Fruit fly (Drosophila melanogaster) whole organism, prepupa: ENCODE data around the gene CG5953.

Experiments
- CG10631 ChIP-seq: fragments of 200-800 bp; sonication (Bioruptor generic); optimal IDR thresholded peaks from 2 replicates; lab custom pipeline; 2016; ENCODE audit warnings: missing biosample characterization, missing genetic modification characterization
- CG10669 ChIP-seq: fragments of 200-800 bp; sonication (Bioruptor generic); optimal IDR thresholded peaks from 3 replicates; lab custom pipeline; 2018; ENCODE audit warnings: missing biosample characterization, mild to moderate bottlenecking, missing genetic modification characterization, moderate library complexity
- CG15336 ChIP-seq: fragments of 200-800 bp; sonication (Bioruptor generic); IDR thresholded peaks from 2 replicates; pipeline ENCODE4 v1.3.6; 2022; ENCODE audit warnings: missing biosample characterization, missing genetic modification characterization
- CG3032 ChIP-seq: fragments of 200-800 bp; optimal IDR thresholded peaks from 2 replicates; lab custom pipeline; 2019; ENCODE audit warnings: missing biosample characterization, mild to moderate bottlenecking, missing genetic modification characterization, moderate library complexity
- CG31627 ChIP-seq: fragments of 200-800 bp; sonication (Bioruptor generic); optimal IDR thresholded peaks from 3 replicates; lab custom pipeline; 2016; ENCODE audit warnings: missing biosample characterization, missing genetic modification characterization
- CG32006 ChIP-seq: fragments of 200-800 bp; sonication (Bioruptor generic); optimal IDR thresholded peaks from 3 replicates; lab custom pipeline; 2017; ENCODE audit warnings: missing biosample characterization, mild to moderate bottlenecking, missing genetic modification characterization
- CG34406 ChIP-seq: fragments of 200-800 bp; sonication (Bioruptor generic); optimal IDR thresholded peaks from 3 replicates; lab custom pipeline; 2016; ENCODE audit warnings: missing biosample characterization, missing genetic modification characterization
- CG3919 ChIP-seq: fragments of 200-800 bp; sonication (Bioruptor generic); optimal IDR thresholded peaks from 3 replicates; lab custom pipeline; 2016; ENCODE audit warnings: missing biosample characterization, missing genetic modification characterization
- CG6163 ChIP-seq: fragments of 200-800 bp; sonication (Bioruptor generic); IDR thresholded peaks from 3 replicates; pipeline ENCODE4 v1.3.6; 2022; ENCODE audit warnings: missing biosample characterization, missing genetic modification characterization
- CG6276 ChIP-seq: fragments of 200-800 bp; sonication (Bioruptor generic); optimal IDR thresholded peaks from 2 replicates; lab custom pipeline; 2017; ENCODE audit warnings: missing biosample characterization, mild to moderate bottlenecking, missing genetic modification characterization
- CG6854 ChIP-seq: fragments of 200-800 bp; sonication (Bioruptor generic); optimal IDR thresholded peaks from 2 replicates; lab custom pipeline; 2017; ENCODE audit warnings: missing biosample characterization, mild to moderate bottlenecking, missing genetic modification characterization
- CG7368 ChIP-seq: fragments of 200-800 bp; sonication (Bioruptor generic); optimal IDR thresholded peaks from 3 replicates; lab custom pipeline; 2016; ENCODE audit warnings: missing biosample characterization, missing genetic modification characterization
- CG8119 ChIP-seq: fragments of 200-800 bp; sonication (Bioruptor generic); IDR thresholded peaks from 3 replicates; pipeline ENCODE4 v1.3.6; 2022; ENCODE audit warnings: missing biosample characterization, missing genetic modification characterization
- CG8319 ChIP-seq: fragments of 200-800 bp; sonication (Bioruptor generic); optimal IDR thresholded peaks from 3 replicates; lab custom pipeline; 2016; ENCODE audit warnings: missing biosample characterization, missing genetic modification characterization
- CG9139 ChIP-seq: fragments of 200-800 bp; sonication (Bioruptor generic); optimal IDR thresholded peaks from 3 replicates; lab custom pipeline; 2017; ENCODE audit warnings: missing biosample characterization, mild to moderate bottlenecking, missing genetic modification characterization
- Eip78C ChIP-seq: fragments of 200-800 bp; sonication (Bioruptor generic); peaks from one replicate; lab custom pipeline; 2016; ENCODE audit warnings: missing biosample characterization, missing genetic modification characterization
- Ets21C ChIP-seq: fragments of 200-800 bp; sonication (Bioruptor generic); optimal IDR thresholded peaks from 3 replicates; lab custom pipeline; 2016; ENCODE audit warnings: missing biosample characterization, missing genetic modification characterization
- Hr38 ChIP-seq: sonication (Bioruptor generic); optimal IDR thresholded peaks from 2 replicates; lab custom pipeline; 2016; ENCODE audit warnings: missing biosample characterization, missing genetic modification characterization
- Hr39 ChIP-seq: fragments of 200-800 bp; sonication (Bioruptor generic); optimal IDR thresholded peaks from 2 replicates; lab custom pipeline; 2016; ENCODE audit warnings: missing biosample characterization, missing genetic modification characterization
- Hr4 ChIP-seq: fragments of 200-800 bp; sonication (Bioruptor generic); optimal IDR thresholded peaks from 3 replicates; lab custom pipeline; 2016; ENCODE audit warnings: missing biosample characterization, missing genetic modification characterization
- Lpt ChIP-seq: fragments of 200-800 bp; sonication (Bioruptor generic); optimal IDR thresholded peaks from 3 replicates; lab custom pipeline; 2016; ENCODE audit warnings: missing biosample characterization, missing genetic modification characterization
- Met ChIP-seq: fragments of 200-800 bp; sonication (Bioruptor generic); optimal IDR thresholded peaks from 3 replicates; lab custom pipeline; 2016; ENCODE audit warnings: missing biosample characterization, missing genetic modification characterization
- Smox ChIP-seq: fragments of 200-800 bp; sonication (Bioruptor generic); optimal IDR thresholded peaks from 3 replicates; lab custom pipeline; 2016; ENCODE audit warnings: missing biosample characterization, missing genetic modification characterization
- Sox102F ChIP-seq: fragments of 200-800 bp; sonication (Bioruptor generic); optimal IDR thresholded peaks from 2 replicates; lab custom pipeline; 2016; ENCODE audit warnings: missing biosample characterization, mild to moderate bottlenecking, missing genetic modification characterization
- Sox14 ChIP-seq: fragments of 200-800 bp; sonication (Bioruptor generic); optimal IDR thresholded peaks from 3 replicates; lab custom pipeline; 2016; ENCODE audit warnings: missing biosample characterization, missing genetic modification characterization
- Sox15 ChIP-seq: fragments of 200-800 bp; sonication (Bioruptor generic); optimal IDR thresholded peaks from 3 replicates; lab custom pipeline; 2016; ENCODE audit warnings: missing biosample characterization, missing genetic modification characterization
- acj6 ChIP-seq: fragments of 200-800 bp; sonication (Bioruptor generic); optimal IDR thresholded peaks from 3 replicates; lab custom pipeline; 2016; ENCODE audit warnings: missing biosample characterization, missing genetic modification characterization
- cyc ChIP-seq: fragments of 200-800 bp; sonication (Bioruptor generic); optimal IDR thresholded peaks from 3 replicates; lab custom pipeline; 2016; ENCODE audit warnings: missing biosample characterization, missing genetic modification characterization
- dac ChIP-seq: fragments of 200-800 bp; sonication (Bioruptor generic); optimal IDR thresholded peaks from 2 replicates; lab custom pipeline; 2017; ENCODE audit warnings: missing biosample characterization, mild to moderate bottlenecking, missing genetic modification characterization
- eg ChIP-seq: fragments of 200-800 bp; sonication (Bioruptor generic); IDR thresholded peaks from 3 replicates; pipeline ENCODE4 v1.3.6; 2022; ENCODE audit warnings: missing biosample characterization, missing genetic modification characterization
- esn ChIP-seq: fragments of 200-800 bp; sonication (Bioruptor generic); optimal IDR thresholded peaks from 2 replicates; lab custom pipeline; 2016; ENCODE audit warnings: missing biosample characterization, mild to moderate bottlenecking, missing genetic modification characterization, moderate library complexity
- fd59A ChIP-seq: fragments of 200-800 bp; sonication (Bioruptor generic); optimal IDR thresholded peaks from 2 replicates; lab custom pipeline; 2017; ENCODE audit warnings: missing biosample characterization, mild to moderate bottlenecking, missing genetic modification characterization, missing genetic modification reagents
- fd85E ChIP-seq: fragments of 200-800 bp; sonication (Bioruptor generic); optimal IDR thresholded peaks from 3 replicates; lab custom pipeline; 2016; ENCODE audit warnings: missing biosample characterization, missing genetic modification characterization
- fkh ChIP-seq: fragments of 200-800 bp; sonication (Bioruptor generic); optimal IDR thresholded peaks from 3 replicates; lab custom pipeline; 2017; ENCODE audit warnings: missing biosample characterization, mild to moderate bottlenecking, missing genetic modification characterization, moderate library complexity
- net ChIP-seq: fragments of 200-800 bp; sonication (Bioruptor generic); optimal IDR thresholded peaks from 3 replicates; lab custom pipeline; 2016; ENCODE audit warnings: missing biosample characterization, missing genetic modification characterization
- pdm3 ChIP-seq: fragments of 200-800 bp; sonication (Bioruptor generic); optimal IDR thresholded peaks from 3 replicates; lab custom pipeline; 2016; ENCODE audit warnings: missing biosample characterization, missing genetic modification characterization
- salr ChIP-seq, 2 experiments: fragments of 200-800 bp; sonication (Bioruptor generic); optimal IDR thresholded peaks; 3 replicates each; lab custom pipeline; 2016 to 2018; ENCODE audit warnings: missing biosample characterization in 2 of 2, missing genetic modification characterization in 2 of 2, mild to moderate bottlenecking in 1 of 2
- ss ChIP-seq, 2 experiments: fragments of 200-800 bp; sonication (Bioruptor generic); optimal IDR thresholded peaks; 2 replicates in 1 of 2; 3 replicates in 1 of 2; lab custom pipeline; 2017 to 2018; ENCODE audit warnings: mild to moderate bottlenecking in 2 of 2, missing biosample characterization in 2 of 2, missing genetic modification characterization in 2 of 2, moderate library complexity in 1 of 2
- svp ChIP-seq: fragments of 200-800 bp; sonication (Bioruptor generic); peaks from one replicate; lab custom pipeline; 2016; ENCODE audit warnings: missing biosample characterization, missing genetic modification characterization
- vri ChIP-seq: fragments of 200-800 bp; sonication (Bioruptor generic); optimal IDR thresholded peaks from 3 replicates; lab custom pipeline; 2016; ENCODE audit warnings: missing biosample characterization, mild to moderate bottlenecking, missing genetic modification characterization

CG5953 gene

DNA sequence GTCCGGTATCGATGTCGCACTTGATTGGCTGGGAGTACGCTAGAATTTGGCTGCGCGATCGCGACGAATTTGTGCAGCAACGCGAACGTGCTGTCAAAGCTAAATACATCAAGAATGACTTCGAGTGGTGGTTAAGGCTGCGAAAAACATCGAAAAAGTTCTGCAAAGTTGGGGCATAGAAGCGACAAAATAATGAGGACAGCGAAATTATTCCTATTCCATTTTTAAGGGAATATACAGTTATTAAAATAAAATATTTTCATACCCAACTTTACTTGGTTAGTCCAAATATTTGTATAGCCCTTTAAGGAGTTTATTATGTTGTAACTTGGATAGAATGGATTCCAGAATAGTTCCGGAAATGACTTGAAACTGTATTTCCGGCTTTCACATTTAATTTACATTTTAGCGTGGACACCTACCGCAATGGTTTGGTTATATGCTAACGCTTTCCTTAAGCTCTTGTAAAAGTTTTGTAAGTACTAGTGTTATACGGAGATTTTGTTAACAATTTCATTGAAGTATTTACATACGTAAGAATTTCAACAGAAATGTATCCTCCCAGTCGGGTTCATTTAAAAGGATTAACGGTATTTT, 10.4 kb upstream of the CG5953 start (continued):
- TF ChIP-seq CG6854 (GFP tag; lab: Kevin White, UChicago) = peak; percentile 89
- peak; percentile 74 for TF ChIP-seq fd85E
- TF ChIP-seq vri (GFP tag; lab: Kevin White, UChicago) = peak; percentile 75
- peak; percentile 14 for TF ChIP-seq cyc (GFP tag; lab: Kevin White, UChicago)
- peak; percentile 65 for TF ChIP-seq CG7368 (GFP tag; lab: Kevin White, UChicago)
- peak; percentile 18 for TF ChIP-seq CG6276 (GFP tag; lab: Kevin White, UChicago)
- TF ChIP-seq net (GFP tag; lab: Kevin White, UChicago) = peak; percentile 75
- peak; percentile 39 for TF ChIP-seq dac (GFP tag; lab: Kevin White, UChicago)
- peak; percentile 62 for TF ChIP-seq Ets21C

DNA sequence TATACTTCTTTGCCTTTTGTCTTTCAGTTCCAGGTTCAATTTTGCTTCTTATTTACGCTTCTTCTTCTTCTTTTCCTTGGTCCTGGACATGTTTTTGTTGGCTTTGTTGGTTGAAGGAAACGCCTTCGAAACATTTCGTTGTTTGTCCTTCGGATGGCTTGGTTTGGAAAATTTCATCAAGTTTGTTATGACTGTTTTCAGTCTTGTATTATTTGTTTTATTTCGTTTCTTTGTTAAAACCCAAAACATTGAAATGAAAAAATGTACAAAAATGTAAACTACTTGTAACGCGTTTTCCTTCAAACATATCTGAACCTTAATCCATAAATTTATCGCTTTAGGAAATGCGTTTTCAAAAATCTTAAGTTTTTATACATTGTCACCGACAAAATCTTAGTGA, 9.6 kb upstream of the CG5953 start, which contains the start of gene CG31816:
Gene CG31816 (plus strand): TSS at position 301 of the 400 bp plus-strand sequence.
- TF ChIP-seq pdm3 (GFP tag; lab: Kevin White, UChicago) = no peak
- TF ChIP-seq CG31627 = no peak
- no peak for TF ChIP-seq Met
- TF ChIP-seq fkh (GFP tag; lab: Kevin White, UChicago) = no peak
- TF ChIP-seq CG8319 (GFP tag; lab: Kevin White, UChicago) = no peak
- no peak for TF ChIP-seq Hr39 (GFP tag; lab: Kevin White, UChicago)
- no peak for TF ChIP-seq CG3032 (tag; lab: Kevin White, UChicago)
- TF ChIP-seq Hr4 (GFP tag; lab: Kevin White, UChicago) = no peak
- no peak for TF ChIP-seq CG10631 (GFP tag; lab: Kevin White, UChicago)
- no peak for TF ChIP-seq fd85E
- no peak for TF ChIP-seq Sox102F (GFP tag; lab: Kevin White, UChicago)
- TF ChIP-seq eg = no peak
- no peak for TF ChIP-seq vri (GFP tag; lab: Kevin White, UChicago)

DNA sequence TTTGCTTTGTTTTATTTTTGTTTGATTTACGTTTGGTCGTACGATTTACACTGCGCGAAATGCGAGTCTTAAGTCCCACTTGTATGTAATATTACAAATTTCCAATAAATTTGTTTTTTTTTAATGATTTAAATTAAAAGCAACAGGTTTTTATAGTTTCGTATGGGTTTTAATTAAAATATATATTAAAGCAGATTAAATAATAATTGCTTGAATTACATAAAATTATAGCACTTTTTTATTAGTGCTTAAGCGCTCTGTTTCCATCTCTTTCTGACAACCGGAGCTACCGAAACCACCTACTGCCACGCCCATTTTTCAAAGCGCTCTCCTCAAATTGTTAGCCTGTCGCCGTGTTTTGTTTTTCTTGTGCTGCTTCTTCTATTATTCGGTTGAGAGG, 9.1 kb upstream of the CG5953 start:
- TF ChIP-seq CG32006 = peak; percentile 20
- TF ChIP-seq CG15336 (GFP tag; lab: Robert Waterston, UW) = peak; percentile 45; the same call in 1 of the 2 replicates
- TF ChIP-seq esn (GFP tag; lab: Kevin White, UChicago) = no peak
- TF ChIP-seq fkh (GFP tag; lab: Kevin White, UChicago) = peak; percentile 61
- TF ChIP-seq CG6163 (GFP tag; lab: Robert Waterston, UW) = peak; percentile 29; the same call in 1 of the 3 replicates
- TF ChIP-seq eg = 0 out of 3 replicates have a peak, but pooled peaks have one; percentile 44
- no peak for TF ChIP-seq CG8119 (GFP tag; lab: Robert Waterston, UW)
- peak; percentile 49 for TF ChIP-seq Eip78C (GFP tag; lab: Kevin White, UChicago)
- TF ChIP-seq CG6276 (GFP tag; lab: Kevin White, UChicago) = peak; percentile 24
- no peak for TF ChIP-seq svp

DNA sequence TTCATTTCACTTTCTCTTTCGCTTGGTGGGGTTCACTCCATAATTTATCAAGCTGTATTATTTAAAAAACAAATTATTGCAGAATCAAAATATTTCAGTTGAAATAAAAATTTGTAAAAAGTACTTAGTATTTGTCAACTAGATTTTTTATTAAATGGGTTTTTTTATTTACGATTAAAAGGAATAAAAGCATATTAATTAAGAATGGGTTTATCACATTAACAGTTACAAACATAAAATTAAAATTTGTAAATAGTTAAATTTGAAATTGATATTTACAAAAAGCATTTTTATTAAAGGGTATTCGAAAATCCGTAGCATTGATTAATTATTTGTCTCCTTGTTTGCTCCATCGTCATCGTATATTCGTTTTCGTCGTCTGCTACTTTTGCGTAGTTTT, 8.6 kb upstream of the CG5953 start:
- TF ChIP-seq ss (GFP tag; optimal IDR thresholded peaks at IDR 0.05; lab: Kevin White, UChicago) (no peak), CG6276 (GFP tag; lab: Kevin White, UChicago) (no peak), cyc (GFP tag; lab: Kevin White, UChicago) (no peak), fd85E (no peak), CG9139 (GFP tag; lab: Kevin White, UChicago) (no peak), CG31627 (no peak), CG3919 (GFP tag; lab: Kevin White, UChicago) (no peak), eg (no peak)
- TF ChIP-seq, all 60 proteins: peak for 0

DNA sequence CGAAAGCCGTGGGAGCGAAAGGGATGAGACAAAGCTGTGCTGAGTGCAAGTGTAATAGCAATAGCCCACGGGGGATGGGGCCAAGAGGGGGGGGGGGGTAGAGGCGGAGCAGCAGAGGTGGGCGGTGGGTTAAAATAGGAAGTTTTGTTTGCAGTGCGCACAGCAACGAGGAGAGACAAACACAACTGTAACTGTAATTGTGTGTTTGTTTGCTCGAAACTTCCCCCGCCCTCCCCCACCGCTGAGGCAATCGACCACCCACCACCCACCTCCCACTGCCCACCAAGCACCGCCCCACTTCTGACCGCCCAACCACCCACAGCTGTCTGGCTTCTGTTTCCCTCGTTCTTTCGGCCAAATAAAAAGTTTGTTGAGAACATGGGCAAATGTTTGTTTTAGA, 8.1 kb upstream of the CG5953 start:
- TF ChIP-seq fkh (GFP tag; lab: Kevin White, UChicago) (peak; percentile 82), CG34406 (no peak)
- TF ChIP-seq, all 60 proteins: peak for 1

DNA sequence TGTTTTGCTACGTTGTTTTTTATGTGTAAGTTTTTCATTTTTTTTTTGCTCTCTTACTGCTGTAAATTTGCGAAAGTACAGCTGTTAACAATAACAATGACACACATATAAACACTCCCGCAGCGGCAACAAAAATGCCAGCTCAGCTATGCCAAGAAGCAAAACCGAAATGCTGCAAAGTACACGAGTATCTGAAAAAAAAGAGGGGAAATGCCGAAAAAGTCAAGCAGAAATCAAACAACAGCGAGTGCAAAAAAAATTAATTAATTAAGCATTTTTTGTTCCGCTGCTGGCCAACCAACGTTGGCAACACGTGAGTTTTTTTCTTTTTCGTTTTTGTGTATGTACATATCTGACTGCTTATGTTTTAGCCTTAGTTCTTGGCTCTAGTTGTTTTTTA, 6.3 kb upstream of the CG5953 start:
- TF ChIP-seq CG31627 = no peak
- TF ChIP-seq CG6854 (GFP tag; lab: Kevin White, UChicago) = no peak
- no peak for TF ChIP-seq ss (GFP tag; optimal IDR thresholded peaks at IDR 0.05; lab: Kevin White, UChicago)
- no peak for TF ChIP-seq svp
- no peak for TF ChIP-seq fd85E
- TF ChIP-seq salr (GFP tag; optimal IDR thresholded peaks at IDR 0.05; lab: Kevin White, UChicago) = no peak
- TF ChIP-seq Lpt = no peak
- no peak for TF ChIP-seq CG15336 (GFP tag; lab: Robert Waterston, UW)
- no peak for TF ChIP-seq fd59A (GFP tag; lab: Kevin White, UChicago)
- no peak for TF ChIP-seq CG7368 (GFP tag; lab: Kevin White, UChicago)
- TF ChIP-seq net (GFP tag; lab: Kevin White, UChicago) = no peak
- no peak for TF ChIP-seq Sox15 (GFP tag; lab: Kevin White, UChicago)
- TF ChIP-seq Smox (GFP tag; lab: Kevin White, UChicago) = no peak
- no peak for TF ChIP-seq vri (GFP tag; lab: Kevin White, UChicago)
- TF ChIP-seq Sox14 (GFP tag; lab: Kevin White, UChicago) = no peak
- no peak for TF ChIP-seq CG8119 (GFP tag; lab: Robert Waterston, UW)
- TF ChIP-seq CG10669 (GFP tag; lab: Kevin White, UChicago) = no peak
- no peak for TF ChIP-seq acj6 (GFP tag; lab: Kevin White, UChicago)
- no peak for TF ChIP-seq Hr38 (GFP tag; lab: Kevin White, UChicago)
